Fruit fly (Drosophila melanogaster) whole organism, embryonic: ENCODE measurements around the gene scramb2.

ENCODE experiments used
- Atf-2 ChIP-seq: fragments of 200-800 bp; sonication (Bioruptor generic); optimal IDR thresholded peaks from 2 replicates; lab custom pipeline; 2016; ENCODE audit warnings: missing biosample characterization, missing genetic modification characterization
- CG10366 ChIP-seq: fragments of 200-800 bp; sonication (Bioruptor generic); IDR thresholded peaks from 2 replicates; pipeline ENCODE4 v1.3.6; 2022; ENCODE audit warnings: missing biosample characterization, missing genetic modification characterization
- CG10654 ChIP-seq: fragments of 200-800 bp; sonication (Bioruptor generic); optimal IDR thresholded peaks from 2 replicates; lab custom pipeline; 2016; ENCODE audit warnings: missing biosample characterization, missing genetic modification characterization
- CG11093 ChIP-seq: fragments of 200-800 bp; sonication (Bioruptor generic); IDR thresholded peaks from 3 replicates; pipeline ENCODE4 v1.3.6; 2022; ENCODE audit warnings: missing biosample characterization, missing genetic modification characterization
- CG12391 ChIP-seq: fragments of 200-800 bp; sonication (Bioruptor generic); optimal IDR thresholded peaks from 3 replicates; lab custom pipeline; 2018; ENCODE audit warnings: missing biosample characterization, mild to moderate bottlenecking, missing genetic modification characterization, moderate library complexity
- CG15514 ChIP-seq: fragments of 200-800 bp; sonication (Bioruptor generic); optimal IDR thresholded peaks from 3 replicates; lab custom pipeline; 2017; ENCODE audit warnings: missing biosample characterization, missing genetic modification characterization, mild to moderate bottlenecking, moderate library complexity, missing genetic modification reagents
- CG17829 ChIP-seq: fragments of 200-800 bp; optimal IDR thresholded peaks from 2 replicates; lab custom pipeline; 2019; ENCODE audit warnings: missing biosample characterization, mild to moderate bottlenecking, missing genetic modification characterization, moderate library complexity
- CG18262 ChIP-seq: fragments of 200-800 bp; optimal IDR thresholded peaks from 3 replicates; lab custom pipeline; 2019; ENCODE audit warnings: missing biosample characterization, mild to moderate bottlenecking, missing genetic modification characterization, moderate library complexity
- CG2678 ChIP-seq: fragments of 200-800 bp; sonication (Bioruptor generic); optimal IDR thresholded peaks from 3 replicates; lab custom pipeline; 2019; ENCODE audit warnings: missing biosample characterization, mild to moderate bottlenecking, missing genetic modification characterization, moderate library complexity
- CG30431 ChIP-seq: fragments of 200-800 bp; sonication (Bioruptor generic); optimal IDR thresholded peaks from 2 replicates; lab custom pipeline; 2017; ENCODE audit warnings: missing biosample characterization, missing genetic modification characterization
- CG31365 ChIP-seq: fragments of 200-800 bp; sonication (Bioruptor generic); optimal IDR thresholded peaks from 2 replicates; lab custom pipeline; 2018; ENCODE audit warnings: missing biosample characterization, mild to moderate bottlenecking, missing genetic modification characterization
- CG3163 ChIP-seq: fragments of 200-800 bp; sonication (Bioruptor generic); optimal IDR thresholded peaks from 3 replicates; lab custom pipeline; 2016; ENCODE audit warnings: missing biosample characterization, missing genetic modification characterization
- CG33213 ChIP-seq: fragments of 200-800 bp; sonication (Bioruptor generic); optimal IDR thresholded peaks from 3 replicates; lab custom pipeline; 2016; ENCODE audit warnings: missing biosample characterization, missing genetic modification characterization
- CG34376 ChIP-seq: fragments of 200-800 bp; sonication (Bioruptor generic); optimal IDR thresholded peaks from 2 replicates; lab custom pipeline; 2018; ENCODE audit warnings: missing biosample characterization, mild to moderate bottlenecking, missing genetic modification characterization
- CG6272 ChIP-seq: fragments of 200-800 bp; sonication (Bioruptor generic); IDR thresholded peaks from 2 replicates; pipeline ENCODE4 v1.3.6; 2022; ENCODE audit warnings: missing biosample characterization, missing genetic modification characterization
- CG7271 ChIP-seq: fragments of 200-800 bp; sonication (Bioruptor generic); optimal IDR thresholded peaks from 2 replicates; lab custom pipeline; 2018; ENCODE audit warnings: missing biosample characterization, mild to moderate bottlenecking, missing genetic modification characterization, moderate library complexity
- CG7745 ChIP-seq: fragments of 200-800 bp; sonication (Bioruptor generic); optimal IDR thresholded peaks from 2 replicates; lab custom pipeline; 2018; ENCODE audit warnings: missing biosample characterization, mild to moderate bottlenecking, missing genetic modification characterization, moderate library complexity
- CG8089 ChIP-seq: fragments of 200-800 bp; sonication (Bioruptor generic); optimal IDR thresholded peaks from 3 replicates; lab custom pipeline; 2016; ENCODE audit warnings: missing biosample characterization, missing genetic modification characterization
- CG8290 ChIP-seq, 3 experiments: fragments of 200-800 bp; sonication (Bioruptor generic); optimal IDR thresholded peaks; 2 replicates each; lab custom pipeline; 2016 to 2019; ENCODE audit warnings: missing biosample characterization in 3 of 3, missing genetic modification characterization in 3 of 3, mild to moderate bottlenecking in 2 of 3, moderate library complexity in 1 of 3
- CHES-1-like ChIP-seq: fragments of 200-800 bp; sonication (Bioruptor generic); optimal IDR thresholded peaks from 2 replicates; lab custom pipeline; 2016; ENCODE audit warnings: missing biosample characterization, missing genetic modification characterization
- CrebB ChIP-seq: fragments of 200-800 bp; sonication (Bioruptor generic); optimal IDR thresholded peaks from 3 replicates; lab custom pipeline; 2018; ENCODE audit warnings: missing biosample characterization, mild to moderate bottlenecking, missing genetic modification characterization
- Dek ChIP-seq: fragments of 200-800 bp; sonication (Bioruptor generic); optimal IDR thresholded peaks from 3 replicates; lab custom pipeline; 2019; ENCODE audit warnings: missing biosample characterization, mild to moderate bottlenecking, missing genetic modification characterization, moderate library complexity
- Dip3 ChIP-seq: fragments of 200-800 bp; sonication (Bioruptor generic); optimal IDR thresholded peaks from 3 replicates; lab custom pipeline; 2016; ENCODE audit warnings: missing biosample characterization, missing genetic modification characterization
- HmgD ChIP-seq: fragments of 200-800 bp; sonication (Bioruptor generic); optimal IDR thresholded peaks from 3 replicates; lab custom pipeline; 2016; ENCODE audit warnings: missing biosample characterization, missing genetic modification characterization
- Hr39 ChIP-seq: fragments of >200 bp; optimal IDR thresholded peaks from 2 replicates; lab custom pipeline; 2017
- Med ChIP-seq: fragments of 200-800 bp; sonication (Bioruptor generic); peaks from one replicate; lab custom pipeline; 2016; ENCODE audit warnings: missing biosample characterization, missing genetic modification characterization, mild to moderate bottlenecking, inconsistent platforms, moderate library complexity
- Sox102F ChIP-seq: fragments of 200-800 bp; sonication (Bioruptor generic); optimal IDR thresholded peaks from 2 replicates; lab custom pipeline; 2018; ENCODE audit warnings: missing biosample characterization, mild to moderate bottlenecking, missing genetic modification characterization, moderate library complexity
- amos ChIP-seq: fragments of 200-800 bp; sonication (Bioruptor generic); IDR thresholded peaks from 2 replicates; pipeline ENCODE4 v1.3.6; 2022; ENCODE audit warnings: missing biosample characterization, missing genetic modification characterization; ENCODE audit not compliant: partially characterized antibody
- ase ChIP-seq: fragments of 200-800 bp; sonication (Bioruptor generic); IDR thresholded peaks from 3 replicates; pipeline ENCODE4 v1.3.6; 2022; ENCODE audit warnings: missing biosample characterization, missing genetic modification characterization
- ash1 ChIP-seq: fragments of 200-800 bp; sonication (Bioruptor generic); optimal IDR thresholded peaks from 2 replicates; lab custom pipeline; 2018; ENCODE audit warnings: missing biosample characterization, mild to moderate bottlenecking, missing genetic modification characterization
- btn ChIP-seq: fragments of 200-800 bp; sonication (Bioruptor generic); optimal IDR thresholded peaks from 2 replicates; lab custom pipeline; 2016; ENCODE audit warnings: missing biosample characterization, missing genetic modification characterization
- cato ChIP-seq: fragments of 200-800 bp; sonication (Bioruptor generic); optimal IDR thresholded peaks from 2 replicates; lab custom pipeline; 2016; ENCODE audit warnings: missing biosample characterization, missing genetic modification characterization, borderline replicate concordance
- chn ChIP-seq: fragments of 200-800 bp; sonication (Bioruptor generic); optimal IDR thresholded peaks from 2 replicates; lab custom pipeline; 2016; ENCODE audit warnings: missing biosample characterization, missing genetic modification characterization
- croc ChIP-seq: fragments of 200-800 bp; sonication (Bioruptor generic); conservative IDR thresholded peaks from 3 replicates; pipeline ENCODE4 v1.3.6; 2022; ENCODE audit warnings: missing biosample characterization, missing genetic modification characterization
- eyg ChIP-seq: fragments of 200-800 bp; sonication (Bioruptor generic); optimal IDR thresholded peaks from 3 replicates; lab custom pipeline; 2016; ENCODE audit warnings: missing biosample characterization, missing genetic modification characterization
- fru ChIP-seq: fragments of >200 bp; optimal IDR thresholded peaks from 2 replicates; lab custom pipeline; 2017
- fu2 ChIP-seq: fragments of 200-800 bp; sonication (Bioruptor generic); optimal IDR thresholded peaks from 2 replicates; lab custom pipeline; 2016; ENCODE audit warnings: missing biosample characterization, missing genetic modification characterization
- grau ChIP-seq: fragments of 200-800 bp; optimal IDR thresholded peaks from 3 replicates; lab custom pipeline; 2019; ENCODE audit warnings: missing biosample characterization, mild to moderate bottlenecking, missing genetic modification characterization, moderate library complexity
- h ChIP-seq: fragments of >200 bp; optimal IDR thresholded peaks from 2 replicates; lab custom pipeline; 2017
- ind ChIP-seq: fragments of 200-800 bp; sonication (Bioruptor generic); optimal IDR thresholded peaks from 3 replicates; lab custom pipeline; 2016; ENCODE audit warnings: missing biosample characterization, missing genetic modification characterization
- jing ChIP-seq: fragments of 200-800 bp; sonication (Bioruptor generic); optimal IDR thresholded peaks from 2 replicates; lab custom pipeline; 2018; ENCODE audit warnings: missing biosample characterization, mild to moderate bottlenecking, missing genetic modification characterization
- jumu ChIP-seq: fragments of 200-800 bp; sonication (Bioruptor generic); optimal IDR thresholded peaks from 3 replicates; lab custom pipeline; 2016; ENCODE audit warnings: missing biosample characterization, missing genetic modification characterization
- lbe ChIP-seq: fragments of 200-800 bp; sonication (Bioruptor generic); optimal IDR thresholded peaks from 2 replicates; lab custom pipeline; 2016; ENCODE audit warnings: missing biosample characterization, mild to moderate bottlenecking, missing genetic modification characterization
- psq ChIP-seq: fragments of 200-800 bp; sonication (Bioruptor generic); optimal IDR thresholded peaks from 2 replicates; lab custom pipeline; 2017; ENCODE audit warnings: missing biosample characterization, missing genetic modification characterization
- sc ChIP-seq, 3 experiments: fragments of >200 bp in 2 of 3; fragments of 200-800 bp in 1 of 3; sonication (Bioruptor generic) in 1 of 3; optimal IDR thresholded peaks; 2 replicates in 2 of 3; 3 replicates in 1 of 3; lab custom pipeline; 2017; ENCODE audit warnings: mild to moderate bottlenecking in 1 of 3, missing biosample characterization in 1 of 3, missing genetic modification characterization in 1 of 3, missing genetic modification reagents in 1 of 3
- shn ChIP-seq: fragments of 200-800 bp; sonication (Bioruptor generic); optimal IDR thresholded peaks from 3 replicates; lab custom pipeline; 2016; ENCODE audit warnings: missing biosample characterization, missing genetic modification characterization
- so ChIP-seq: fragments of 200-800 bp; sonication (Bioruptor generic); IDR thresholded peaks from 3 replicates; pipeline ENCODE4 v1.3.6; 2022; ENCODE audit warnings: missing biosample characterization, missing genetic modification characterization
- tap ChIP-seq: fragments of 200-800 bp; optimal IDR thresholded peaks from 3 replicates; lab custom pipeline; 2019; ENCODE audit warnings: missing biosample characterization, mild to moderate bottlenecking, missing genetic modification characterization, moderate library complexity
- twi ChIP-seq: fragments of 200-800 bp; optimal IDR thresholded peaks from 2 replicates; lab custom pipeline; 2019; ENCODE audit warnings: missing biosample characterization, mild to moderate bottlenecking, missing genetic modification characterization, moderate library complexity
- zen2 ChIP-seq: fragments of 200-800 bp; sonication (Bioruptor generic); IDR thresholded peaks from 3 replicates; pipeline ENCODE4 v1.3.6; 2022; ENCODE audit warnings: missing biosample characterization, missing genetic modification characterization; ENCODE audit not compliant: partially characterized antibody

Gene scramb2

DNA sequence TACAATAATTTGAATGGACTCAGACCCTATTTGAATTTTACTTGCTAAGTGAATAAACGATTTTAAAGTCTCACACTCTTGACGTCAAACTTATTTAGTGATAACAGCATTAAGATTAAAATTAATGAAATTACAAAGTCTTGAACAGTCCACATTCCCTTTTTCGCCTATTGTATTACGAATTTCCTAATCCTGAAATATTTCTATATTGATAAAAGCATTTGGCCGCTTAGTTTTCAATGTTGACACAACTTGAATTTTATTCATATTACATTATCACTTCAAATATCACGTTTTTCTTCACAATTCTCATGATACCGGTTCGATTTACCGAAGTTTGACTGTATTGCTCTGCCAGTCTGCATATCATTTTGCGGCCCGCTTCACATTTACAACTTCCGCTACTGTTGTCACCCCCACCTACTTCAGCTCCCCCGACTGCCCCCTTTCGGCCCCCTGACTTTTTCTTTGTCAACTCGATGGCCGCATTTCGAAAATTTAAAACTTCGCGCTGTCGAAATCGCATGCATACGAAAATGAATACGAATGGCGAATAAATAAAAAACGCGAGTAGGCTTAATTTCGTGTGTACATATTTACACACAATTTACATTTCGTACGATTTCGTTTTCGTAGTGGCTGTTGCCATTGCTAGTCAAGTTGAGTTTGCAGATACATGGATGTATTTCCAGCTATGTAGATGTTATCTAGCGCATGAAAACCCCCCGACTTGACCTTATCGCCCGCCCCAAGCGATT lies 32.0 kb upstream of the scramb2 start (continued):
- TF ChIP-seq sc (optimal IDR thresholded peaks at IDR 0.05; lab: Kevin White, UChicago) (no peak), sc (GFP tag; optimal IDR thresholded peaks at IDR 0.05; lab: Kevin White, UChicago) (no peak), h (no peak), shn (no peak), Atf-2 (GFP tag; lab: Kevin White, UChicago) (no peak), CG33213 (GFP tag; lab: Kevin White, UChicago) (no peak), CG3163 (GFP tag; lab: Kevin White, UChicago) (peak; percentile 5), CG15514 (GFP tag; lab: Kevin White, UChicago) (peak; percentile 53), CG2678 (tag; lab: Kevin White, UChicago) (peak; percentile 68), jumu (GFP tag; lab: Kevin White, UChicago) (no peak), so (GFP tag; lab: Robert Waterston, UW) (peak; percentile 66; the same call in 2 of the 3 replicates), amos (GFP tag; lab: Robert Waterston, UW) (no peak), CG10654 (no peak), zen2 (GFP tag; lab: Robert Waterston, UW) (no peak), lbe (GFP tag; lab: Kevin White, UChicago) (no peak), jing (no peak), tap (tag; lab: Kevin White, UChicago) (peak; percentile 8), CG10366 (GFP tag; lab: Robert Waterston, UW) (no peak), ase (GFP tag; lab: Robert Waterston, UW) (no peak), CG8290 (GFP tag; optimal IDR thresholded peaks at IDR 0.05; lab: Kevin White, UChicago) (no peak), CG8290 (tag; optimal IDR thresholded peaks at IDR 0.05; lab: Kevin White, UChicago) (peak in 1 of 2 experiments; percentile 72), eyg (GFP tag; lab: Kevin White, UChicago) (no peak), Dip3 (GFP tag; lab: Kevin White, UChicago) (peak; percentile 16), CG30431 (GFP tag; lab: Kevin White, UChicago) (no peak), CG6272 (peak; percentile 19; the same call in 1 of the 2 replicates), psq (no peak), chn (GFP tag; lab: Kevin White, UChicago) (no peak), CG31365 (tag; lab: Kevin White, UChicago) (peak; percentile 27), CG8089 (no peak), Sox102F (peak; percentile 48), grau (peak; percentile 87), croc (GFP tag; lab: Robert Waterston, UW) (no peak), ind (peak; percentile 53), CG11093 (0 out of 3 replicates have a peak, but pooled peaks have one; percentile 20), Dek (tag; lab: Kevin White, UChicago) (peak; percentile 3), CG12391 (tag; lab: Kevin White, UChicago) (peak; percentile 45), CG17829 (tag; lab: Kevin White, UChicago) (no peak), CHES-1-like (GFP tag; lab: Kevin White, UChicago) (no peak), twi (tag; lab: Kevin White, UChicago) (no peak), Hr39 (lab: Kevin White, UChicago) (no peak), fru (lab: Kevin White, UChicago) (no peak), btn (GFP tag; lab: Kevin White, UChicago) (no peak), CG7745 (tag; lab: Kevin White, UChicago) (no peak), CG34376 (peak; percentile 26), CG7271 (tag; lab: Kevin White, UChicago) (no peak), CG18262 (peak; percentile 52), Med (GFP tag; lab: Kevin White, UChicago) (peak; percentile 87), fu2 (GFP tag; lab: Kevin White, UChicago) (peak; percentile 21), cato (no peak), HmgD (GFP tag; lab: Kevin White, UChicago) (no peak), ash1 (GFP tag; lab: Kevin White, UChicago) (no peak), CrebB (peak; percentile 56)
